Fruit fly (Drosophila melanogaster) whole organism: ENCODE results near the gene Eig71Ei.

ENCODE experiments used
- CG8478 ChIP-seq: fragments of >200 bp; optimal IDR thresholded peaks from 2 replicates; lab custom pipeline; 2018; ENCODE audit warnings: inconsistent platforms
- Dll ChIP-seq: fragments of >200 bp; optimal IDR thresholded peaks from 2 replicates; lab custom pipeline; 2017
- pan ChIP-seq: fragments of >200 bp; optimal IDR thresholded peaks from 2 replicates; lab custom pipeline; 2017
- psq ChIP-seq: fragments of >200 bp; optimal IDR thresholded peaks from 2 replicates; lab custom pipeline; 2017

dm6 chr3L:15689518-15689917, 30.0 kb downstream of the Eig71Ei start:
- TF ChIP-seq psq (lab: Kevin White, UChicago), result no peak
- no peak for TF ChIP-seq pan
- no peak for TF ChIP-seq Dll (lab: Kevin White, UChicago)
- no peak for TF ChIP-seq CG8478 (lab: Kevin White, UChicago)
